Worm (Caenorhabditis elegans) whole organism, L3 larva: Measurements from ENCODE around the gene C15H9.9.

ENCODE experiments used
- egl-27 ChIP-seq: sonication (generic microtip); optimal IDR thresholded peaks from 4 replicates; lab custom pipeline; 2017; ENCODE audit warnings: missing biosample characterization, missing genetic modification reagents, missing genetic modification characterization
- fkh-10 ChIP-seq: sonication (generic microtip); optimal IDR thresholded peaks from 2 replicates; lab custom pipeline; 2017; ENCODE audit warnings: missing biosample characterization, missing genetic modification reagents, missing genetic modification characterization
- mdl-1 ChIP-seq: fragments of 150-350 bp; optimal IDR thresholded peaks from 2 replicates; lab custom pipeline; 2014; ENCODE audit warnings: missing biosample characterization, missing genetic modification characterization
- nfya-1 ChIP-seq: sonication (generic microtip); optimal IDR thresholded peaks from 2 replicates; lab custom pipeline; 2017; ENCODE audit warnings: missing genetic modification characterization, mild to moderate bottlenecking, missing compliant biosample characterization, antibody characterized with exemption, moderate library complexity; ENCODE audit not compliant: insufficient read depth
- nhr-23 ChIP-seq: fragments of 150-350 bp; optimal IDR thresholded peaks from 2 replicates; lab custom pipeline; 2014; ENCODE audit warnings: missing biosample characterization, missing genetic modification reagents, missing genetic modification characterization
- nhr-25 ChIP-seq: sonication (generic microtip); optimal IDR thresholded peaks from 2 replicates; lab custom pipeline; 2017; ENCODE audit warnings: missing biosample characterization, missing genetic modification characterization
- nhr-28 ChIP-seq: fragments of 150-350 bp; optimal IDR thresholded peaks from 2 replicates; lab custom pipeline; 2014; ENCODE audit warnings: missing biosample characterization, missing genetic modification characterization
- pha-4 ChIP-seq: fragments of 150-350 bp; optimal IDR thresholded peaks from 2 replicates; lab custom pipeline; 2014; ENCODE audit warnings: missing biosample characterization, missing genetic modification reagents, missing genetic modification characterization
- unc-62 ChIP-seq: fragments of 150-350 bp; sonication (generic microtip); optimal IDR thresholded peaks from 4 replicates; lab custom pipeline; 2014; ENCODE audit warnings: missing biosample characterization, missing genetic modification reagents, missing genetic modification characterization

DNA sequence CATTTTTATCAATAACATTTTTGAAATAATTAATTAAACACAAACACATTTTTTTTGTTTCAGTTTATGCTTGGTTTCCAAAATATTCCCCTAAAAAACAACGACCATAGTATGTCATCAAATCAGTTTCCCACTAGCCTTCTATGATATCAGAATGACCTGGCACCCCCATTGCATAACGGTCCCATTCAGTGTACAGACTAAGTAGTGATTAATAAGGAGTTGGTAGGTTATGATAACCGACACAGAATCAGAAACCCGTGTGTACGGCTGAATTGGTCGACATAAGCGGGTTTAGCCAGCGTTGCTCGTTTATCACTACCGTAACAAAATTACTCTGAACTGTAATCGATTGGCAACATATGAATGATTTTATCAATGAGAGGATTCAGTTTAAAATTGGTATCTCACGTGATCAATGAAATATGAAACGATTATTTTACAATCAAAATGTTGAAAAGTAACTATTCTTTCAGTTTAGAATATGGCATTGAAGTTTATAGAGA is 29.4 kb upstream of the C15H9.9 start:
- TF ChIP-seq nhr-25 (tag; lab: Kevin White, UChicago) (no peak), nhr-23 (tag; lab: Kevin White, UChicago) (no peak), nhr-28 (no peak), unc-62 (GFP tag; lab: Kevin White, UChicago) (no peak), mdl-1 (tag; lab: Kevin White, UChicago) (no peak), nfya-1 (tag; lab: Kevin White, UChicago) (no peak), fkh-10 (GFP tag; lab: Kevin White, UChicago) (no peak), egl-27 (no peak), pha-4 (tag; lab: Kevin White, UChicago) (no peak)
